Worm (Caenorhabditis elegans) whole organism, midembryonic: ENCODE results near the gene R10D12.8.

Experiments used
- T22C8.4 ChIP-seq: fragments of 200-800 bp; sonication (Bioruptor generic); IDR thresholded peaks from 2 replicates; pipeline ENCODE4 v1.3.6; 2022; ENCODE audit warnings: missing genetic modification characterization, missing compliant biosample characterization
- cog-1 ChIP-seq: sonication (generic microtip); optimal IDR thresholded peaks from 2 replicates; lab custom pipeline; 2016; ENCODE audit warnings: missing genetic modification characterization, missing compliant biosample characterization
- flt-1 ChIP-seq: fragments of 200-800 bp; sonication (Bioruptor generic); IDR thresholded peaks from 2 replicates; pipeline ENCODE4 v1.3.6; 2022; ENCODE audit warnings: missing genetic modification characterization, missing compliant biosample characterization
- klf-2 ChIP-seq: fragments of 200-800 bp; sonication (Bioruptor generic); conservative IDR thresholded peaks from 2 replicates; pipeline ENCODE4 v1.3.6; 2022; ENCODE audit warnings: missing genetic modification reagents, missing genetic modification characterization, missing compliant biosample characterization
- med-1 ChIP-seq: sonication (generic microtip); optimal IDR thresholded peaks from 2 replicates; lab custom pipeline; 2017; ENCODE audit warnings: missing genetic modification characterization, mild to moderate bottlenecking, missing compliant biosample characterization, antibody characterized with exemption, missing genetic modification reagents; ENCODE audit not compliant: insufficient read depth
- ref-1 ChIP-seq: fragments of 200-800 bp; sonication (Bioruptor generic); conservative IDR thresholded peaks from 2 replicates; pipeline ENCODE4 v1.3.6; 2022; ENCODE audit warnings: missing genetic modification reagents, missing genetic modification characterization, missing compliant biosample characterization
- tab-1 ChIP-seq: fragments of 200-800 bp; sonication (Bioruptor generic); IDR thresholded peaks from 2 replicates; pipeline ENCODE4 v1.3.6; 2022; ENCODE audit warnings: missing genetic modification characterization, missing compliant biosample characterization
- ztf-23 ChIP-seq: fragments of 200-800 bp; sonication (Bioruptor generic); IDR thresholded peaks from 2 replicates; pipeline ENCODE4 v1.3.6; 2022; ENCODE audit warnings: missing genetic modification reagents, missing genetic modification characterization, missing compliant biosample characterization

DNA sequence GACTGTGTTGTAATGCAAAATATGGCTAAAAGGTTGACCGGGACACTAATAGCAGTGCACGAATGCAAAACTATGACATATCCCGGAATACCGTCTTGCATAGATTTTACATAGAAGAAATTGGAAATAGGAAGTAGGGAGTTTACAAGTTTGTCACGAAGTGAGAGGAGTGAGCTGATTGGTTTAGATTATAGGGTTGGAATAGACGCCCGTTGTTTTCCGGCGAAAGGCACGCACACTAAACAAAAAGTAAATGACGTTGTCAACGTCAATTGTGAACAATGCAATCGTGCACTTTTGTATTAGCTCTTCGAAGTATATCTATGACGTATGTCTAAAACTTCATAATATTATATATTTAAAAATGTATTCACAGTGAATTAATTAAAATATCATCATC is 7.8 kb upstream of the R10D12.8 start, which contains the start of gene srh-24:
- TF ChIP-seq flt-1 (GFP tag; lab: Robert Waterston, UW) (no peak), ztf-23 (GFP tag; lab: Robert Waterston, UW) (no peak), tab-1 (GFP tag; lab: Robert Waterston, UW) (no peak), klf-2 (GFP tag; lab: Robert Waterston, UW) (no peak), T22C8.4 (GFP tag; lab: Robert Waterston, UW) (no peak), cog-1 (tag; lab: Kevin White, UChicago) (no peak), med-1 (GFP tag; lab: Kevin White, UChicago) (no peak), ref-1 (GFP tag; lab: Robert Waterston, UW) (no peak)
